Fruit fly (Drosophila melanogaster): ENCODE results near the gene CG9578.
"Not testable (repeated sequence)": the region's sequence is repeated elsewhere in the genome, so short reads cannot be mapped to it uniquely, and the experiment has no call there.

Gene CG9578

dm6 chrX:20169898-20170297 lies at the start of gene CG9578, which contains the start of gene CG9581:
CG9578 (plus strand) TSS chrX:20170222.
CG9581 (minus strand) TSS chrX:20169981.
- no peak for TF ChIP-seq noc (tag; optimal IDR thresholded peaks at IDR 0.05)

- TF ChIP-seq noc (tag; optimal IDR thresholded peaks at IDR 0.05) = no peak
Measured at dm6 chrX:20122153-20122552, 47.9 kb upstream of the CG9578 start, which contains the start of gene CG34331. CG34331 (plus strand) TSS chrX:20122453.

- no peak for TF ChIP-seq noc (tag; optimal IDR thresholded peaks at IDR 0.05)
Measured at dm6 chrX:20129554-20129953, 40.5 kb upstream of the CG9578 start.

- TF ChIP-seq noc (tag; optimal IDR thresholded peaks at IDR 0.05) = no peak
Measured at dm6 chrX:20130486-20130885, 39.5 kb upstream of the CG9578 start.

- no peak for TF ChIP-seq noc (tag; optimal IDR thresholded peaks at IDR 0.05)
Measured at dm6 chrX:20133432-20133831, 36.6 kb upstream of the CG9578 start, which contains the start of gene CG15322. CG15322 (plus strand) TSS chrX:20133579.

- TF ChIP-seq noc (tag; optimal IDR thresholded peaks at IDR 0.05) = no peak
Measured at dm6 chrX:20139493-20139892, 30.5 kb upstream of the CG9578 start, which contains the start of gene CG42583. CG42583 (plus strand) TSS chrX:20139793.

dm6 chrX:20140710-20141109 lies 29.3 kb upstream of the CG9578 start, which contains the start of gene CG34332:
CG34332 (plus strand) TSS chrX:20141010.
- TF ChIP-seq noc (tag; optimal IDR thresholded peaks at IDR 0.05) = no peak

- TF ChIP-seq noc (tag; optimal IDR thresholded peaks at IDR 0.05) = not testable (repeated sequence)
Measured at dm6 chrX:20143088-20143487, 26.9 kb upstream of the CG9578 start, which contains the start of gene Or19a. Or19a (minus strand) TSS chrX:20143188.

- no peak for TF ChIP-seq noc (tag; optimal IDR thresholded peaks at IDR 0.05)
Measured at dm6 chrX:20147693-20148174, 22.3 kb upstream of the CG9578 start, which contains the start of gene aspr. aspr (plus strand) TSS chrX:20148124.

dm6 chrX:20155947-20156346 lies 14.1 kb upstream of the CG9578 start:
- TF ChIP-seq noc (tag; optimal IDR thresholded peaks at IDR 0.05) = no peak

- no peak for TF ChIP-seq noc (tag; optimal IDR thresholded peaks at IDR 0.05)
Measured at dm6 chrX:20158491-20158890, 11.5 kb upstream of the CG9578 start.

- TF ChIP-seq noc (tag; optimal IDR thresholded peaks at IDR 0.05) = peak; percentile 24
Measured at dm6 chrX:20158943-20159385, 11.1 kb upstream of the CG9578 start.

- TF ChIP-seq noc (tag; optimal IDR thresholded peaks at IDR 0.05) = no peak
Measured at dm6 chrX:20159679-20160140, 10.3 kb upstream of the CG9578 start, which contains the start of gene Rab35. Rab35 (minus strand) TSS chrX:20159872.

dm6 chrX:20162586-20162985 lies 7.4 kb upstream of the CG9578 start:
- no peak for TF ChIP-seq noc (tag; optimal IDR thresholded peaks at IDR 0.05)

dm6 chrX:20165773-20166412 lies 4.1 kb upstream of the CG9578 start, which contains the start of gene Phf7:
Phf7 (minus strand) TSS chrX:20165830.
- TF ChIP-seq noc (tag; optimal IDR thresholded peaks at IDR 0.05) = no peak

- TF ChIP-seq noc (tag; optimal IDR thresholded peaks at IDR 0.05) = no peak
Measured at dm6 chrX:20166484-20167038, 3.5 kb upstream of the CG9578 start, which contains the start of gene CG9577. CG9577 (plus strand) TSS chrX:20166673.
